Fruit fly (Drosophila melanogaster): ENCODE measurements around the gene CG31516.

The CG31516 gene

DNA sequence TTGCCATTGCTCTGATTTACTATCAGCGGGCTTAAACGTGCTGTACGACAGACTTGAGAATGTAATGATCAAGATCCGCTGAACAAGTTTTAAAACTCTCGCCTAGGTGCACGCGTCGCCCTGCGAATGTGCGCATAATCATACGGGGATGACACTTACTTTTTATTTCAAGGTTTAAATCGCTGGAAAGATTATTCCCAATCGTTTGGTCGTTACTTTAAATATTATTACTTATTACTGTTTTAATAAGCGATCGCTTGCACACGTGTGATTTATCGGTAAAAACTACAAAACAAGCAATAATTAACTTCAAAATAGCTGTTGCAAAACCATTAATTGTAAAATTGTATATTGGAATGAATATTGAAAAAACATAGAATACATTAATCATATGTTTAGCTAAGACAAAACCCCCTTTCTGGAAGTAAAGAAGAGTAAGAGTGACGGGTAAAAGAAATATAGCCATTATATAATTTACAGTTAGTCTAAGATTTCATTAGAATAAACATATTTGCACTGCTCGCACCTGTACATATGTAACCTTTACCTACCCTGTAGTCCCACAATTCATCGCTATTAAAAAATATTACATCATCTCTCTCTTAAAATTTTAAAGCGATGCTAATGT lies 9.3 kb upstream of the CG31516 start, which contains the start of gene DhpD (continued):
- TF ChIP-seq bsh (GFP tag; optimal IDR thresholded peaks at IDR 0.05) (peak; percentile 34 to 64), slou (GFP tag; optimal IDR thresholded peaks at IDR 0.05) (no peak), CG10147 (GFP tag; optimal IDR thresholded peaks at IDR 0.05) (peak; percentile 99), wor (GFP tag; IDR thresholded peaks at IDR 0.05) (no peak), HHEX (GFP tag; optimal IDR thresholded peaks at IDR 0.05) (peak; percentile 62), jigr1 (GFP tag; IDR thresholded peaks at IDR 0.05) (0 out of 3 replicates have a peak, but pooled peaks have one; percentile 30), ci (GFP tag; IDR thresholded peaks at IDR 0.05) (peak; percentile 83; the same call in 2 of the 3 replicates), CG18619 (GFP tag; optimal IDR thresholded peaks at IDR 0.05) (peak; percentile 42), NK7.1 (GFP tag; optimal IDR thresholded peaks at IDR 0.05) (no peak), nerfin-1 (tag; optimal IDR thresholded peaks at IDR 0.05) (no peak), CG6813 (GFP tag; optimal IDR thresholded peaks at IDR 0.05) (peak; percentile 56), CG7745 (tag; optimal IDR thresholded peaks at IDR 0.05) (no peak)

DNA sequence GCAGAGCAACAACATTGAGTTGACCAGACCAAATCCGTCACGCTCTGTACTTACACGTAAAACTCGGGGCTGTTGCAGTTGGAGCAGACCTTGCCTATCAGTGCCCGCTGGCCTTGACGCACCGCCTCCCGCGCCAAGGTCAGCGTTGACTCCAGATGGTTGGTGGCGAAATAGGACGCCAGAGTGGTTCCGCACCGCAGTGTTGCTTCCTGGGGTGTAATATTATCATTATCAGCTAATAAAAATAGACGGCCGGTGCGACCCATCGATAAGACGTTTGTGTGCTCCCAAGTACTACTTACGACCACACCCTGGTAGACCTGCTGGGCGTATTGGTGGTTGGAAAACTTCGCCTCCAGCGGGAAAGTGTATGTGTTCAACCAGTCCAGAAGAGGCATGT lies 8.5 kb upstream of the CG31516 start:
- TF ChIP-seq CG3847 (GFP tag; IDR thresholded peaks at IDR 0.05) = no peak
- no peak for TF ChIP-seq CG8478 (optimal IDR thresholded peaks at IDR 0.05)
- no peak for TF ChIP-seq CG15269 (tag; optimal IDR thresholded peaks at IDR 0.05)
- peak; percentile 78 for TF ChIP-seq sug (tag; optimal IDR thresholded peaks at IDR 0.05)
- TF ChIP-seq CG12155 (GFP tag; optimal IDR thresholded peaks at IDR 0.05) = no peak
- TF ChIP-seq Aef1 (GFP tag; IDR thresholded peaks at IDR 0.05) = no peak
- no peak for TF ChIP-seq gsb-n (tag; optimal IDR thresholded peaks at IDR 0.05)
- no peak for TF ChIP-seq CG14441 (GFP tag; IDR thresholded peaks at IDR 0.05)
- TF ChIP-seq lilli (GFP tag; optimal IDR thresholded peaks at IDR 0.05) = no peak
- TF ChIP-seq CG4282 (GFP tag; optimal IDR thresholded peaks at IDR 0.05) = no peak
- no peak for TF ChIP-seq tap (tag; optimal IDR thresholded peaks at IDR 0.05)
- TF ChIP-seq CG6272 (GFP tag; IDR thresholded peaks at IDR 0.05) = no peak
- TF ChIP-seq CG12769 (tag; optimal IDR thresholded peaks at IDR 0.05) = peak; percentile 0
- no peak for TF ChIP-seq CG2129 (GFP tag; IDR thresholded peaks at IDR 0.05; ENCODE audit: partially characterized antibody)
- no peak for TF ChIP-seq Elba2 (GFP tag; optimal IDR thresholded peaks at IDR 0.05)
- peak; percentile 72 for TF ChIP-seq ftz-f1 (GFP tag; optimal IDR thresholded peaks at IDR 0.05)
- TF ChIP-seq org-1 (GFP tag; optimal IDR thresholded peaks at IDR 0.05) = no peak
- TF ChIP-seq PHDP (tag; optimal IDR thresholded peaks at IDR 0.05) = no peak
- TF ChIP-seq sens (GFP tag) = peak; percentile 70
- TF ChIP-seq stwl (tag; optimal IDR thresholded peaks at IDR 0.05) = no peak
- no peak for TF ChIP-seq tio (GFP tag; optimal IDR thresholded peaks at IDR 0.05)
- no peak for TF ChIP-seq CG10274 (GFP tag; optimal IDR thresholded peaks at IDR 0.05)
- no peak for TF ChIP-seq H2.0 (GFP tag; IDR thresholded peaks at IDR 0.05)
- TF ChIP-seq ewg (GFP tag; optimal IDR thresholded peaks at IDR 0.05) = no peak
- no peak for TF ChIP-seq slbo (GFP tag; IDR thresholded peaks at IDR 0.05)
- no peak for TF ChIP-seq gcm2 (GFP tag; optimal IDR thresholded peaks at IDR 0.05)
- TF ChIP-seq CG12104 (GFP tag; optimal IDR thresholded peaks at IDR 0.05) = no peak
- TF ChIP-seq Usf (GFP tag; optimal IDR thresholded peaks at IDR 0.05) = no peak
- no peak for TF ChIP-seq crc (GFP tag; optimal IDR thresholded peaks at IDR 0.05)
- no peak for TF ChIP-seq CG10267 (tag; optimal IDR thresholded peaks at IDR 0.05)
- TF ChIP-seq Hr3 (GFP tag; optimal IDR thresholded peaks at IDR 0.05) = no peak
- TF ChIP-seq Awh (GFP tag; IDR thresholded peaks at IDR 0.05) = no peak
